Fruit fly (Drosophila melanogaster) whole organism, pupa: Measurements from ENCODE around the gene CG7465.

Experiments
- CG10348 ChIP-seq: fragments of 200-800 bp; sonication (Bioruptor generic); IDR thresholded peaks from 2 replicates; pipeline ENCODE4 v1.3.6; 2022; ENCODE audit warnings: missing biosample characterization, missing genetic modification characterization
- CG13204 ChIP-seq: fragments of 200-800 bp; sonication (Bioruptor generic); optimal IDR thresholded peaks from 2 replicates; lab custom pipeline; 2018; ENCODE audit warnings: missing biosample characterization, mild to moderate bottlenecking, missing genetic modification characterization, moderate library complexity
- CG4496 ChIP-seq: fragments of 200-800 bp; sonication (Bioruptor generic); IDR thresholded peaks from 3 replicates; pipeline ENCODE4 v1.3.6; 2022; ENCODE audit warnings: missing biosample characterization, missing genetic modification characterization
- CG9948 ChIP-seq: fragments of 200-800 bp; sonication (Bioruptor generic); optimal IDR thresholded peaks from 2 replicates; lab custom pipeline; 2018; ENCODE audit warnings: missing biosample characterization, mild to moderate bottlenecking, missing genetic modification characterization, moderate library complexity
- D1 ChIP-seq: fragments of 200-800 bp; sonication (Bioruptor generic); optimal IDR thresholded peaks from 2 replicates; lab custom pipeline; 2018; ENCODE audit warnings: missing biosample characterization, mild to moderate bottlenecking, missing genetic modification characterization, moderate library complexity
- Ets98B ChIP-seq: fragments of 200-800 bp; sonication (Bioruptor generic); IDR thresholded peaks from 2 replicates; pipeline ENCODE4 v1.3.6; 2022; ENCODE audit warnings: missing biosample characterization, missing genetic modification characterization
- Pif1A ChIP-seq: fragments of 200-800 bp; sonication (Bioruptor generic); optimal IDR thresholded peaks from 3 replicates; lab custom pipeline; 2016; ENCODE audit warnings: missing biosample characterization, missing genetic modification characterization
- Pif1B ChIP-seq: fragments of 200-800 bp; sonication (Bioruptor generic); optimal IDR thresholded peaks from 3 replicates; lab custom pipeline; 2016; ENCODE audit warnings: missing biosample characterization, missing genetic modification characterization
- Snoo ChIP-seq: fragments of 200-800 bp; sonication (Bioruptor generic); optimal IDR thresholded peaks from 3 replicates; lab custom pipeline; 2017; ENCODE audit warnings: missing biosample characterization, mild to moderate bottlenecking, missing genetic modification characterization, inconsistent platforms
- gl ChIP-seq: fragments of 200-800 bp; sonication (Bioruptor generic); optimal IDR thresholded peaks from 2 replicates; lab custom pipeline; 2018; ENCODE audit warnings: missing biosample characterization, mild to moderate bottlenecking, missing genetic modification characterization
- rn ChIP-seq: fragments of 200-800 bp; sonication (Bioruptor generic); IDR thresholded peaks from 2 replicates; pipeline ENCODE4 v1.3.6; 2022; ENCODE audit warnings: missing biosample characterization, missing genetic modification characterization

DNA sequence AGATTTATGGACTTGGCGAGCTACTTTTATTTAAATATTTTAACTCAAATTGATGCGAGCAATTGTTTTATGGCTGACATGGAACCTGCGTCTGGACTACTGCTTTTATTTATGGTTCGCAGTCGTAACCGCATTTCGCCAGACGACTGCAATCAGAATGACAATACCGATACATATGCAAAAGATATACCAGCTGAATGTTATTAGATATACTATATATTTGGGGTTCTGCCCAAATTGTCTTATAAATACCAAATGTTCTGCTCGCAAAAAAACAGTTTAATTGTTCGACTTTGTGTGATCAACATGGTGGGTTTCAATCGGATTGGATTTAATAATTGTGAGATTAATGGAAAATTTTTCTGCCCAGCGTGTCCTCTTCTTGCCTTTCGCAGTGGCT lies 10.4 kb upstream of the CG7465 start, which contains the start of gene CG32249:
- no peak for TF ChIP-seq CG9948 (tag; lab: Kevin White, UChicago)
- no peak for TF ChIP-seq Pif1B (GFP tag; lab: Kevin White, UChicago)
- no peak for TF ChIP-seq Ets98B (GFP tag; lab: Robert Waterston, UW)
- TF ChIP-seq CG13204 (GFP tag; lab: Kevin White, UChicago): no peak
- no peak for TF ChIP-seq rn (GFP tag; lab: Robert Waterston, UW)
- TF ChIP-seq gl (tag; lab: Kevin White, UChicago): no peak
- TF ChIP-seq CG4496: no peak
- TF ChIP-seq CG10348: no peak
- no peak for TF ChIP-seq Snoo (tag; lab: Kevin White, UChicago)
- no peak for TF ChIP-seq D1 (tag; lab: Kevin White, UChicago)
- no peak for TF ChIP-seq Pif1A (GFP tag; lab: Kevin White, UChicago)
